Worm (Caenorhabditis elegans) whole organism, late embryonic: ENCODE data around the gene rab-21.

Experiments
- elt-2 ChIP-seq: sonication (generic microtip); optimal IDR thresholded peaks from 2 replicates; lab custom pipeline; 2016; ENCODE audit warnings: missing genetic modification reagents, missing genetic modification characterization, missing compliant biosample characterization
- nhr-11 ChIP-seq: fragments of 150-350 bp; optimal IDR thresholded peaks from 2 replicates; lab custom pipeline; 2014; ENCODE audit warnings: missing biosample characterization, missing genetic modification characterization
- pqm-1 ChIP-seq: sonication (generic microtip); optimal IDR thresholded peaks from 2 replicates; lab custom pipeline; 2016; ENCODE audit warnings: missing genetic modification characterization, missing compliant biosample characterization
- ref-2 ChIP-seq: sonication (generic microtip); optimal IDR thresholded peaks from 2 replicates; lab custom pipeline; 2016; ENCODE audit warnings: missing genetic modification characterization, missing compliant biosample characterization

DNA sequence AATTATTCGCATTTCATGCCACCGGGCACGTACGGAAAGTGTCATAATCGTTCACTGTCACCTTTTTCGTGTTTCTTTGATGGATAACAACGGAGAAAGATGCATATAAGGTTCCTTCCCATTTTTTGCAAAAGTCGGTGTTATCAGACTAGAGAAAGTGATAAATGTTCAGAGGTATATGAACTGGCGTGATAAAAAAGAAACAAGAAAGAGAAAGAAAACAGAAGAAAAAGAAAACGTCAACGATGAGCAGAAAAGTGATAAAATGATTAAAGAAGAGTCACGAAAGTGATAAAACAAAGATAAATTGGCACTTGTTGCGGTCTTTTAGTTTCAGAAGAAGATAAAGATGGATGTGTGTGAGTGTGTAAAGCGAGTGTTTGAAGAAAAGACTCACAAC lies 15.5 kb upstream of the rab-21 start:
- TF ChIP-seq elt-2 (tag; lab: Kevin White, UChicago) (peak; percentile 51), pqm-1 (tag; lab: Kevin White, UChicago) (no peak), ref-2 (tag; lab: Kevin White, UChicago) (no peak), nhr-11 (tag; lab: Kevin White, UChicago) (no peak)
